Fruit fly (Drosophila melanogaster): Measurements from ENCODE around the gene jar.
A peak's percentile ranks its signal among the peaks of the same experiment; 100 is the strongest.

The jar gene

dm6 chr3R:24221334-24222302 lies 49.4 kb downstream of the jar start, which contains the start of gene twin (continued):
- no peak for TF ChIP-seq CG12104 (GFP tag; optimal IDR thresholded peaks at IDR 0.05)
- TF ChIP-seq Sox100B (GFP tag; optimal IDR thresholded peaks at IDR 0.05), result no peak
- TF ChIP-seq en (GFP tag; optimal IDR thresholded peaks at IDR 0.05), result no peak
- peak; percentile 6 for TF ChIP-seq cwo (GFP tag; optimal IDR thresholded peaks at IDR 0.05)
- no peak for TF ChIP-seq Hr39 (optimal IDR thresholded peaks at IDR 0.05)
- peak; percentile 32; the same call in 1 of the 2 replicates for TF ChIP-seq ato (GFP tag; IDR thresholded peaks at IDR 0.05; ENCODE audit: partially characterized antibody)
- TF ChIP-seq Oaz (GFP tag; IDR thresholded peaks at IDR 0.05), result 0 out of 2 replicates have a peak, but pooled peaks have one; percentile 40
- no peak for TF ChIP-seq CG12219 (GFP tag; optimal IDR thresholded peaks at IDR 0.05)
- peak; percentile 41 for TF ChIP-seq HHEX (GFP tag; optimal IDR thresholded peaks at IDR 0.05)
- TF ChIP-seq Bgb (GFP tag; IDR thresholded peaks at IDR 0.05; ENCODE audit: partially characterized antibody), result peak; percentile 55; the same call in 1 of the 2 replicates
- TF ChIP-seq Ets65A (GFP tag), result peak; percentile 94
- peak; percentile 80 for TF ChIP-seq Abd-B (GFP tag; optimal IDR thresholded peaks at IDR 0.05)
- no peak for TF ChIP-seq CG15073 (GFP tag; optimal IDR thresholded peaks at IDR 0.05)
- peak; percentile 62 for TF ChIP-seq CG4617 (GFP tag; optimal IDR thresholded peaks at IDR 0.05; ENCODE audit: borderline replicate concordance)
- TF ChIP-seq CG12071 (GFP tag; optimal IDR thresholded peaks at IDR 0.05), result no peak
- no peak for TF ChIP-seq Kr (GFP tag; optimal IDR thresholded peaks at IDR 0.05)
- TF ChIP-seq E2f2 (GFP tag; IDR thresholded peaks at IDR 0.05), result peak; percentile 83
- TF ChIP-seq CG17829 (tag; optimal IDR thresholded peaks at IDR 0.05), result peak; percentile 22
- peak; percentile 62 for TF ChIP-seq Hr3 (GFP tag; optimal IDR thresholded peaks at IDR 0.05)
- TF ChIP-seq CG11247 (GFP tag; IDR thresholded peaks at IDR 0.05), result peak; percentile 45; the same call in 1 of the 2 replicates
- TF ChIP-seq bowl (GFP tag; IDR thresholded peaks at IDR 0.05), result no peak
- peak; percentile 46 for TF ChIP-seq CG15601 (tag; optimal IDR thresholded peaks at IDR 0.05)
- TF ChIP-seq gro (GFP tag; optimal IDR thresholded peaks at IDR 0.05), result peak; percentile 39
- TF ChIP-seq da (GFP tag; optimal IDR thresholded peaks at IDR 0.05), result peak; percentile 2
- peak; percentile 4 for TF ChIP-seq CG3838 (GFP tag; optimal IDR thresholded peaks at IDR 0.05)
- TF ChIP-seq Dad (GFP tag; optimal IDR thresholded peaks at IDR 0.05), result peak; percentile 54
- TF ChIP-seq Hr51 (GFP tag; optimal IDR thresholded peaks at IDR 0.05), result peak in 1 of 2 experiments; percentile 80
- TF ChIP-seq Doc2 (GFP tag; IDR thresholded peaks at IDR 0.05), result no peak
- peak; percentile 14 for TF ChIP-seq emc (GFP tag; optimal IDR thresholded peaks at IDR 0.05)
- TF ChIP-seq trh (GFP tag; optimal IDR thresholded peaks at IDR 0.05), result no peak
- no peak for TF ChIP-seq peb (GFP tag; IDR thresholded peaks at IDR 0.05)
- no peak for TF ChIP-seq CG11093 (GFP tag; IDR thresholded peaks at IDR 0.05)
- TF ChIP-seq rib (GFP tag; IDR thresholded peaks at IDR 0.05), result peak; percentile 56
- TF ChIP-seq Ets97D (GFP tag; optimal IDR thresholded peaks at IDR 0.05), result peak; percentile 79
- TF ChIP-seq CG4730 (GFP tag; IDR thresholded peaks at IDR 0.05), result no peak
- no peak for TF ChIP-seq slp2 (GFP tag; optimal IDR thresholded peaks at IDR 0.05)
- peak; percentile 69 for TF ChIP-seq YL-1 (GFP tag; optimal IDR thresholded peaks at IDR 0.05)
- peak; percentile 29; the same call in 1 of the 2 replicates for TF ChIP-seq wdn (GFP tag; IDR thresholded peaks at IDR 0.05)
- TF ChIP-seq Rfx (GFP tag; IDR thresholded peaks at IDR 0.05), result peak; percentile 82
- TF ChIP-seq CG12769 (tag; optimal IDR thresholded peaks at IDR 0.05), result no peak
- peak; percentile 26 for TF ChIP-seq dmrt11E (tag; optimal IDR thresholded peaks at IDR 0.05)
- no peak for TF ChIP-seq CG6683 (GFP tag; optimal IDR thresholded peaks at IDR 0.05)
- TF ChIP-seq CG9876 (GFP tag; optimal IDR thresholded peaks at IDR 0.05), result peak; percentile 10
- no peak for TF ChIP-seq prd (optimal IDR thresholded peaks at IDR 0.05)
- peak; percentile 58 for TF ChIP-seq prd (GFP tag; IDR thresholded peaks at IDR 0.05)
- TF ChIP-seq ac (GFP tag; optimal IDR thresholded peaks at IDR 0.05), result no peak
- no peak for TF ChIP-seq CG16779 (GFP tag; IDR thresholded peaks at IDR 0.05)
- no peak for TF ChIP-seq Rx (GFP tag; IDR thresholded peaks at IDR 0.05)
- TF ChIP-seq CG30020 (tag; optimal IDR thresholded peaks at IDR 0.05), result peak; percentile 64
- no peak for TF ChIP-seq Lpt (GFP tag; optimal IDR thresholded peaks at IDR 0.05)

Data from whole organism, embryonic.